Fruit fly (Drosophila melanogaster) whole organism, pupa: ENCODE measurements around the gene Pex10.

Experiments
- CG10348 ChIP-seq: fragments of 200-800 bp; sonication (Bioruptor generic); IDR thresholded peaks from 2 replicates; pipeline ENCODE4 v1.3.6; 2022; ENCODE audit warnings: missing biosample characterization, missing genetic modification characterization
- CG12605 ChIP-seq: fragments of 200-800 bp; sonication (Bioruptor generic); IDR thresholded peaks from 2 replicates; pipeline ENCODE4 v1.3.6; 2022; ENCODE audit warnings: missing biosample characterization, missing genetic modification characterization
- CG13204 ChIP-seq: fragments of 200-800 bp; sonication (Bioruptor generic); optimal IDR thresholded peaks from 2 replicates; lab custom pipeline; 2018; ENCODE audit warnings: missing biosample characterization, mild to moderate bottlenecking, missing genetic modification characterization, moderate library complexity
- CG14655 ChIP-seq: fragments of 200-800 bp; sonication (Bioruptor generic); optimal IDR thresholded peaks from 3 replicates; lab custom pipeline; 2017; ENCODE audit warnings: mild to moderate bottlenecking, missing biosample characterization, missing genetic modification reagents, missing genetic modification characterization
- CG15710 ChIP-seq: fragments of 200-800 bp; sonication (Bioruptor generic); optimal IDR thresholded peaks from 2 replicates; lab custom pipeline; 2018; ENCODE audit warnings: missing biosample characterization, mild to moderate bottlenecking, missing genetic modification characterization, moderate library complexity
- CG17806 ChIP-seq: fragments of 200-800 bp; sonication (Bioruptor generic); optimal IDR thresholded peaks from 2 replicates; lab custom pipeline; 2018; ENCODE audit warnings: missing biosample characterization, mild to moderate bottlenecking, missing genetic modification characterization, moderate library complexity
- CG32121 ChIP-seq: fragments of 200-800 bp; sonication (Bioruptor generic); IDR thresholded peaks from 2 replicates; pipeline ENCODE4 v1.3.6; 2022; ENCODE audit warnings: missing biosample characterization, missing genetic modification characterization
- CG34367 ChIP-seq: fragments of 200-800 bp; sonication (Bioruptor generic); optimal IDR thresholded peaks from 2 replicates; lab custom pipeline; 2018; ENCODE audit warnings: missing biosample characterization, mild to moderate bottlenecking, missing genetic modification characterization
- CG4496 ChIP-seq: fragments of 200-800 bp; sonication (Bioruptor generic); IDR thresholded peaks from 3 replicates; pipeline ENCODE4 v1.3.6; 2022; ENCODE audit warnings: missing biosample characterization, missing genetic modification characterization
- CG8159 ChIP-seq: fragments of 200-800 bp; sonication (Bioruptor generic); optimal IDR thresholded peaks from 3 replicates; lab custom pipeline; 2018; ENCODE audit warnings: missing biosample characterization, mild to moderate bottlenecking, missing genetic modification characterization, moderate library complexity
- CG8301 ChIP-seq: fragments of 200-800 bp; sonication (Bioruptor generic); optimal IDR thresholded peaks from 2 replicates; lab custom pipeline; 2018; ENCODE audit warnings: missing biosample characterization, mild to moderate bottlenecking, missing genetic modification characterization
- CG9948 ChIP-seq: fragments of 200-800 bp; sonication (Bioruptor generic); optimal IDR thresholded peaks from 2 replicates; lab custom pipeline; 2018; ENCODE audit warnings: missing biosample characterization, mild to moderate bottlenecking, missing genetic modification characterization, moderate library complexity
- D1 ChIP-seq: fragments of 200-800 bp; sonication (Bioruptor generic); optimal IDR thresholded peaks from 2 replicates; lab custom pipeline; 2018; ENCODE audit warnings: missing biosample characterization, mild to moderate bottlenecking, missing genetic modification characterization, moderate library complexity
- EcR ChIP-seq: fragments of 200-800 bp; sonication (Bioruptor generic); optimal IDR thresholded peaks from 3 replicates; lab custom pipeline; 2019; ENCODE audit warnings: missing biosample characterization, missing genetic modification characterization, mild to moderate bottlenecking, moderate library complexity, missing genetic modification reagents
- Ets98B ChIP-seq: fragments of 200-800 bp; sonication (Bioruptor generic); IDR thresholded peaks from 2 replicates; pipeline ENCODE4 v1.3.6; 2022; ENCODE audit warnings: missing biosample characterization, missing genetic modification characterization
- Pif1A ChIP-seq: fragments of 200-800 bp; sonication (Bioruptor generic); optimal IDR thresholded peaks from 3 replicates; lab custom pipeline; 2016; ENCODE audit warnings: missing biosample characterization, missing genetic modification characterization
- Pif1B ChIP-seq: fragments of 200-800 bp; sonication (Bioruptor generic); optimal IDR thresholded peaks from 3 replicates; lab custom pipeline; 2016; ENCODE audit warnings: missing biosample characterization, missing genetic modification characterization
- Snoo ChIP-seq: fragments of 200-800 bp; sonication (Bioruptor generic); optimal IDR thresholded peaks from 3 replicates; lab custom pipeline; 2017; ENCODE audit warnings: missing biosample characterization, mild to moderate bottlenecking, missing genetic modification characterization, inconsistent platforms
- fd96Ca ChIP-seq: fragments of 200-800 bp; sonication (Bioruptor generic); IDR thresholded peaks from 3 replicates; pipeline ENCODE4 v1.3.6; 2022; ENCODE audit warnings: missing biosample characterization, missing genetic modification characterization
- gl ChIP-seq: fragments of 200-800 bp; sonication (Bioruptor generic); optimal IDR thresholded peaks from 2 replicates; lab custom pipeline; 2018; ENCODE audit warnings: missing biosample characterization, mild to moderate bottlenecking, missing genetic modification characterization
- rn ChIP-seq: fragments of 200-800 bp; sonication (Bioruptor generic); IDR thresholded peaks from 2 replicates; pipeline ENCODE4 v1.3.6; 2022; ENCODE audit warnings: missing biosample characterization, missing genetic modification characterization

Gene Pex10

DNA sequence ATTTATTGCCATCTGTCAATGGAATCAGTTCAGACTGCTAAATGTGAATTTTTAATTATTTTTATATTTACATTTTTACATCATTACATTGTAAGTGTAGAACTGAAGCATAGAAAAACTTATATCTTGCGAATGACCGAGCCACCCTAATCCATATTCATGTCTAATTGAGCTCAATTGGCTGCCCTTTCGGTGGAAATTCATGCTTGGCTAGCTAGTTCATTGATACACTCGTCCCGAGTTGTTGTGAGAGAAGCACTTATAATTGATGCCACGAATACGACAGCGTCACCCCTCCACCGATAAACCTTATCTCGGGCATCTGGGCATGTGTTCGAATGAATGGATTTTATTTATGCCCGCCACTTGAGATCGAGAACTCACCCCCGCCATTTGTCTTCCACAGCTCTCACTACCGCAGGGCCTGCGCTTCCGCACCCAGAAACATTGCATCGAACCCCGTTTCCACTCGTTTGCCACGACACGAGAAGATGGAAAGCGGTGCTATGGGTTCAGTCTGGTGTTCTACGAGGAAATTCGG is 19.6 kb upstream of the Pex10 start:
- TF ChIP-seq CG8159 (peak; percentile 46), EcR (GFP tag; lab: Kevin White, UChicago) (peak; percentile 1), CG17806 (tag; lab: Kevin White, UChicago) (no peak)

DNA sequence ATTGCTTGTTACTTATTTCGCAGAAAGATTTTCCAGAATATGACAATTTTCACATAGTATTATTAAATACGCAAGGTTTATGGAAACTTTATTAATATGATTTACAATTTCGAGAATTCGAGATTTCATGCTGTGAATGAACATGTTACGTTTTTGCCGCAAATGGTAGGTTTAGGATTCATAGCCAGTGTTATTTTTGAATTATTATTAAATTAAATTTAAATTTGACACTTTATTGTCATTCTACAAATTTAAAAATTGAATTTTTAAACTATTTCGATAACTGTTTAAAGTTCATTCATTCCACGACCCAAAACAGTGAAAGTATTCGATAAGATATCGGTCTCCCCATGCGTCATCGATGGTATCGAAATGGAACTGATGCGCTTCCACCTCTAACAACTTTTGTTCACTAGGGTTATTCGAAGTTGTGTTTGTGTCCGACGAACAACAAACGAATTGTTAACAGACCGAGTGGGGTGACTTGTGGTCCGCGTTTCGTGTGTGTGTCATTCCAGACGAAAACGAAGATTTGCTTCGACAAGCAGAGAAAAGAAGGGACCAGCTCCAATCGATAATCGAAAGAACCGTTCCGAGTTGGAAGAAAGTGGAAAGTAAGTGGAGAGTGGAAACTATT is 12.2 kb upstream of the Pex10 start, which contains the start of the genes CG32313 and Pcyt1:
CG32313 (minus strand) TSS at position 51 of the 637 bp plus-strand sequence.
Pcyt1 (plus strand) TSS at position 400 of the 637 bp plus-strand sequence.
- TF ChIP-seq CG9948, result no peak
- no peak for TF ChIP-seq Snoo (tag; lab: Kevin White, UChicago)
- TF ChIP-seq Pif1B (GFP tag; lab: Kevin White, UChicago), result peak; percentile 30
- TF ChIP-seq CG12605 (GFP tag; lab: Robert Waterston, UW), result 0 out of 2 replicates have a peak, but pooled peaks have one; percentile 9
- peak; percentile 30 for TF ChIP-seq EcR (GFP tag; lab: Kevin White, UChicago)
- no peak for TF ChIP-seq CG32121 (GFP tag; lab: Robert Waterston, UW)
- no peak for TF ChIP-seq fd96Ca (GFP tag; lab: Robert Waterston, UW)
- TF ChIP-seq, all 21 proteins: peak for 3

DNA sequence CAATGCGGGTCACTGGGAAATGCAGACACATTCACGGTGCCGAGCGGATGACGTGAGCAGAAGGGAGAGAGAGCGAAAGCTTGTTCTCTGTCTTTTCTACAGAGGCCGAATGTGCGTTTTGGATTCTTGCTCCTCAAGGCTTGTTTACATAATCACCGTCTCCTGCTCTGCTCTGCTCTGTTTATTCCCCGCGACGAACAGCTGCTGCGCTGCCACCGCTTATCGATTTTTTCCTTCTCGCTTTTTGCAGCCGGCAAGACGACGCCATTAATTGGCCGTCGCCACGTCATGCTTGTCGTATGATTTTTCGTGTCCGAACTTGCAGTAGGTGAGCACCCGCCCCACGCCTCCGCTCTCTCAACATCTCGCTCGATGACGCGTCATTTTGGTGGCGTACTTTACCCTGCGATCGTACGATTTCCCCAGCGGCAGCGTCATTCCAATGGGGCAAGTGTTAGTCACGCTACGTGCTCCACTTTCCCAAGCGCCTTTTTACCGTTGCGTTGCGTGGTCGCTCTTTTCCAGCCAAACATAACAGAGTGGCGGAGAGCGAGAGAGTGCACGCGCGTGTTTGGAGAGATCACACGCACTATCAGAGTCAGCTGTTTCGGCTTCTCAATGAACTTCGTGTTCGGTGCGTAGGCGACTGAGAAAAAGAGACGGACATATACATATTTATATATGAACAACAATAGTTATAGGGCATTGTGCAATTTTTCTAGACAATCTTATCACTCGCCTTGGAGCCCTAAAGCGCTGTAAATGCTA is 11.5 kb upstream of the Pex10 start:
- TF ChIP-seq CG32121 (GFP tag; lab: Robert Waterston, UW), result peak; percentile 53
- no peak for TF ChIP-seq CG15710 (tag; lab: Kevin White, UChicago)
- TF ChIP-seq EcR (GFP tag; lab: Kevin White, UChicago), result peak; percentile 24
- no peak for TF ChIP-seq CG14655 (GFP tag; lab: Kevin White, UChicago)
- TF ChIP-seq CG8159, result no peak
- TF ChIP-seq CG4496 (GFP tag; lab: Robert Waterston, UW), result peak; percentile 19; the same call in 1 of the 3 replicates
- peak; percentile 8 for TF ChIP-seq gl
- TF ChIP-seq CG10348 (GFP tag; lab: Robert Waterston, UW), result no peak
- TF ChIP-seq CG12605 (GFP tag; lab: Robert Waterston, UW), result peak; percentile 50; the same call in 1 of the 2 replicates
- TF ChIP-seq Pif1A (GFP tag; lab: Kevin White, UChicago), result peak; percentile 13
- no peak for TF ChIP-seq CG8301 (tag; lab: Kevin White, UChicago)
- peak; percentile 39 for TF ChIP-seq Snoo (tag; lab: Kevin White, UChicago)
- TF ChIP-seq Ets98B, result peak; percentile 44; the same call in 1 of the 2 replicates

DNA sequence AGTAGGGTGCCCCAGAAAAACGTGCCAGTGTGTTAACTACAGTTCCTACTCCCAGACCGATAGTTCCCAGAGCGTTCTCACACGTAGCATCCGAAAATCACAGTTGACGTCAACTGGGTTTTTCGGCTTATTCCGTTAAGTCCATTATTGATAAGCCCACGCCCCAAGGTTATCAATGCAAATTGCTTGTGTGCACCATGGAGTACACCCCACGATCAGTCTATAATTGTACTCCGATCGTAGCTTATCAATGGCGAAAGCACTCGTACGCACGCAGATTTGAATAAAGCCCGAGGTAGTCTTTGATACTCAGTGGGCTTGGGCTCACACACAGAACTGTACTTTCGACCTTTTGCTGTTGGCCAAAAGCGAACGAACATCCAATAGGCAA is 10.9 kb upstream of the Pex10 start:
- no peak for TF ChIP-seq CG13204 (GFP tag; lab: Kevin White, UChicago)
- no peak for TF ChIP-seq Pif1B (GFP tag; lab: Kevin White, UChicago)
- TF ChIP-seq Snoo (tag; lab: Kevin White, UChicago), result no peak
- TF ChIP-seq fd96Ca (GFP tag; lab: Robert Waterston, UW), result no peak
- no peak for TF ChIP-seq D1 (tag; lab: Kevin White, UChicago)
- no peak for TF ChIP-seq CG34367 (tag; lab: Kevin White, UChicago)
- no peak for TF ChIP-seq Pif1A (GFP tag; lab: Kevin White, UChicago)
- no peak for TF ChIP-seq CG8159
- no peak for TF ChIP-seq CG14655 (GFP tag; lab: Kevin White, UChicago)
- TF ChIP-seq CG8301 (tag; lab: Kevin White, UChicago), result no peak
- TF ChIP-seq CG32121 (GFP tag; lab: Robert Waterston, UW), result no peak
- no peak for TF ChIP-seq CG15710 (tag; lab: Kevin White, UChicago)
- TF ChIP-seq CG12605 (GFP tag; lab: Robert Waterston, UW), result no peak
- TF ChIP-seq CG9948, result no peak
- TF ChIP-seq EcR (GFP tag; lab: Kevin White, UChicago), result no peak
- TF ChIP-seq gl, result no peak
- TF ChIP-seq CG10348 (GFP tag; lab: Robert Waterston, UW), result no peak
- no peak for TF ChIP-seq CG4496 (GFP tag; lab: Robert Waterston, UW)
- TF ChIP-seq CG17806 (tag; lab: Kevin White, UChicago), result no peak
- TF ChIP-seq rn (GFP tag; lab: Robert Waterston, UW), result no peak

DNA sequence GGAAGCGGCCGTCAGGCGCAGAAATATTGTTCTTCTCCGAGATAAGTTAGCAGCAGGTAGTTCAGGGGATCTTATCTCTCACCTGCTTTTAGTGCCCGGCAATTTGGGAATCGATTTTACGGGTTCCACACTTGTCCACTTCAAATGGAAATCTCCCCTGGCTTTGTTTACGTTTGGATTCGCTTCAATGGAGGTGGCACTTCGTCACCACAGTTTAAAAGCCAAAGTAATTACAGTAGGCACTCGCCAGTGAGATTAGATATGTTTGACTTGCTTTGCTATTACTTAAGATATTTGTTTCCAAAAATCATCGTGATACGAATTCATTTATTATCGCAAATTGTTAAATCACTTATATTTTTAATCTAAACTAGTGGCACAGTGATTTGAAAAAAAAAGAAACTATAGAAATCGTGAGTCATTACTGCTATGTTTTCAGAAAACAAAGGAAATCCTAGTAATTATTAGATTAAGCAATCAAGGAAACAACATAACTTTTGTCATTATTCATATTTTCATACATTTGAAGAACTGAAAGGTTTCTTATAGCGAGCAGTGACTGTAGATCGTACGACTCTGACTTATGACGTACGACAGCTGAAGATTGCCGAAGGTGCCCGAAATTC is 9.6 kb upstream of the Pex10 start:
- TF ChIP-seq CG9948 (peak; percentile 5), Snoo (tag; lab: Kevin White, UChicago) (peak; percentile 54), CG10348 (GFP tag; lab: Robert Waterston, UW) (no peak), CG15710 (tag; lab: Kevin White, UChicago) (peak; percentile 41), CG4496 (GFP tag; lab: Robert Waterston, UW) (no peak), CG8159 (peak; percentile 18), CG34367 (tag; lab: Kevin White, UChicago) (peak; percentile 7)
